Worm (Caenorhabditis elegans): ENCODE results near the gene itsn-1.

Gene itsn-1

DNA sequence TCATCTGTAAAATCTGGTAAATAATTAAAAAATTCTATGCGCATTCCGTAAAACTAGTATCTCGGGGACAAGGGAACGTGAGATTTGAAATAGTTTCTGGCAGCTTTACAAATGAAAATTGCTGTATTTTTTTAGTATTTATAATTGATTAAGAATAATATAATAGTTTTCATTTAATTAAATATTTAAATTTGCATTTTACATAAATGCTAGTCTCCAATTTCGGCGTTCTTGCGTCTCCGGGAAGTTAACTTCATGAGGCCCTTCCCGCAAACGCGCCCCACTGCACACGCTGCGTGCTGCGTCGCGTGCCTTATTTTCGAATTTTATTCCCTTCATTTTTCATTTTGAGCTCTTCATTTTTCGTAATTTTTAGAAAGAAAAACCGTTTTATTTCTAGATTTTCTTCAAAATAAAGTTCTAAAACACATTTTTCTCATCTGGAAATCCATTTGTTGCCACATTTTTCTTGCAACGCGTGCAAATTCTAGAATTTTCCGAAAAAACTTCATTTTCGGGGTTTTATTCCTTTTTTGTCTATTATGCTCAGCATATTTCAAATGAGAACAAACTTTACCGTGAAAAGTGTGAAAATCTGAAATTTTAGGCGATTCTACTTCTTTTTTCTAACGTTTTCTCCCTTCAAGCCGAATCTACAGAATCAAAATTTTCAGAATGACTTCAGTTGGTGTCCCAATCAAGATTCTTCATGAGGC, 31.9 kb upstream of the itsn-1 start, which contains the start of the genes snx-13 and snr-1 (continued):
- TF ChIP-seq pbrm-1 (GFP tag; IDR thresholded peaks at IDR 0.05) (peak; percentile 78), Y53G8AR.9 (GFP tag; conservative IDR thresholded peaks at IDR 0.05) (no peak), nhr-179 (tag; optimal IDR thresholded peaks at IDR 0.05) (no peak), snpc-1.1 (tag; optimal IDR thresholded peaks at IDR 0.05; ENCODE audit: insufficient read depth) (peak; percentile 4), nhr-90 (tag; optimal IDR thresholded peaks at IDR 0.05) (no peak), B0336.3 (GFP tag; IDR thresholded peaks at IDR 0.05) (0 out of 2 replicates have a peak, but pooled peaks have one; percentile 25), snpc-3.4 (tag; optimal IDR thresholded peaks at IDR 0.05) (peak; percentile 57), mcd-1 (GFP tag; IDR thresholded peaks at IDR 0.05) (peak; percentile 96), cebp-2 (GFP tag; IDR thresholded peaks at IDR 0.05) (no peak), Y67H2A.10 (GFP tag; conservative IDR thresholded peaks at IDR 0.05) (no peak), hmg-1.2 (GFP tag; IDR thresholded peaks at IDR 0.05) (peak; percentile 52; the same call in 1 of the 2 replicates), madf-10 (tag; optimal IDR thresholded peaks at IDR 0.05) (peak; percentile 76), ztf-6 (GFP tag; IDR thresholded peaks at IDR 0.05) (peak; percentile 57; the same call in 1 of the 2 replicates), D2030.7 (GFP tag; IDR thresholded peaks at IDR 0.05) (peak; percentile 91), rpc-1 (optimal IDR thresholded peaks at IDR 0.05) (no peak), rpc-1 (tag; optimal IDR thresholded peaks at IDR 0.05) (no peak), egl-44 (GFP tag; IDR thresholded peaks at IDR 0.05) (no peak), nfya-1 (tag; optimal IDR thresholded peaks at IDR 0.05; ENCODE audit: borderline replicate concordance, insufficient read depth) (no peak), aptf-2 (GFP tag; conservative IDR thresholded peaks at IDR 0.05) (peak; percentile 80), F23B12.7 (tag; optimal IDR thresholded peaks at IDR 0.05; ENCODE audit: insufficient read depth) (peak; percentile 18), let-526 (GFP tag; IDR thresholded peaks at IDR 0.05) (0 out of 2 replicates have a peak, but pooled peaks have one; percentile 69), mes-4 (tag; optimal IDR thresholded peaks at IDR 0.05) (no peak), lir-1 (GFP tag; conservative IDR thresholded peaks at IDR 0.05) (peak; percentile 80)

DNA sequence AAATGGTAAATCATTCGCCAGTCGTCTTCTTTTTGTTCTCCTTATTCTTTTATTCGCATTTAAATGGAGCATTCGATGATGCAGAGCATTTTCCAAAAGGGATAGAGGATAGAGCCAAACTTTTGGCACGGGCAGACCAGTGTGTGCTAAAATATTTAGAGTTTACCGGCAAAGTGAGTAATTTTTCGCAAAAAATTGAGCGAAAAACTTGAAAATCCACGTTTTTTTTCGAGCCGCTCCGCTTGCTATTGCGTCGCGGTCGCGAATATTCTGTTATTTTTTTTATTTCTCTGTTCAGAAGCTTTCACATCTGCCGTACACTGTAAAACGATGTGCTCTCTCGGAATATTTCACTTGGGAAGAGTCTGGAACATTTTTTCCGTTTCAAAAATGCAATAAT, 30.6 kb upstream of the itsn-1 start, which contains the start of gene Y116A8C.43:
TSS of gene Y116A8C.43 (plus strand) at position 3 of the 400 bp plus-strand sequence.
- TF ChIP-seq ama-1 (optimal IDR thresholded peaks at IDR 0.05) (no peak), ama-1 (GFP tag; optimal IDR thresholded peaks at IDR 0.05) (no peak), F10E7.11 (tag; optimal IDR thresholded peaks at IDR 0.05) (peak; percentile 5), Y53G8AR.9 (GFP tag; conservative IDR thresholded peaks at IDR 0.05) (peak; percentile 76), zfh-2 (GFP tag; conservative IDR thresholded peaks at IDR 0.05) (no peak), mxl-1 (tag; optimal IDR thresholded peaks at IDR 0.05) (peak; percentile 17), somi-1 (GFP tag; optimal IDR thresholded peaks at IDR 0.05) (no peak), F49E8.2 (tag; optimal IDR thresholded peaks at IDR 0.05; ENCODE audit: insufficient read depth) (peak; percentile 65), F39B2.1 (GFP tag; IDR thresholded peaks at IDR 0.05) (no peak), C06A6.2 (GFP tag; conservative IDR thresholded peaks at IDR 0.05) (no peak), attf-3 (GFP tag; conservative IDR thresholded peaks at IDR 0.05) (no peak), unc-62 (GFP tag; optimal IDR thresholded peaks at IDR 0.05) (no peak), mes-4 (tag; optimal IDR thresholded peaks at IDR 0.05) (peak; percentile 31), egl-18 (GFP tag; IDR thresholded peaks at IDR 0.05) (no peak), bed-2 (GFP tag; IDR thresholded peaks at IDR 0.05) (no peak), nhr-27 (tag; optimal IDR thresholded peaks at IDR 0.05) (peak; percentile 8), lir-1 (GFP tag; conservative IDR thresholded peaks at IDR 0.05) (no peak), ztf-3 (GFP tag; optimal IDR thresholded peaks at IDR 0.05) (no peak), rcor-1 (GFP tag; IDR thresholded peaks at IDR 0.05) (peak; percentile 38; the same call in 1 of the 2 replicates), Y67H2A.10 (GFP tag; conservative IDR thresholded peaks at IDR 0.05) (no peak), B0336.3 (GFP tag; IDR thresholded peaks at IDR 0.05) (peak; percentile 68; the same call in 1 of the 2 replicates), ztf-26 (tag; optimal IDR thresholded peaks at IDR 0.05) (no peak), F52B5.7 (tag; optimal IDR thresholded peaks at IDR 0.05) (peak; percentile 39), ccch-3 (GFP tag; optimal IDR thresholded peaks at IDR 0.05) (no peak), snpc-1.1 (tag; optimal IDR thresholded peaks at IDR 0.05; ENCODE audit: insufficient read depth) (no peak), ceh-40 (GFP tag; IDR thresholded peaks at IDR 0.05) (no peak), him-1 (tag; optimal IDR thresholded peaks at IDR 0.05) (peak; percentile 37), madf-6 (GFP tag; IDR thresholded peaks at IDR 0.05) (peak; percentile 39; the same call in 1 of the 2 replicates), ztf-22 (GFP tag; optimal IDR thresholded peaks at IDR 0.05) (no peak), ztf-18 (tag; optimal IDR thresholded peaks at IDR 0.05) (peak; percentile 26)
